Worm (Caenorhabditis elegans) whole organism, mixed stage, embryonic: ENCODE results near the gene spig-1.

Experiments used
- M03D4.4 ChIP-seq: sonication (generic microtip); optimal IDR thresholded peaks from 2 replicates; lab custom pipeline; 2017; ENCODE audit warnings: mild to moderate bottlenecking, missing genetic modification characterization, missing compliant biosample characterization
- blmp-1 ChIP-seq: fragments of 150-350 bp; optimal IDR thresholded peaks from 2 replicates; lab custom pipeline; 2014; ENCODE audit warnings: missing biosample characterization, missing genetic modification characterization
- ceh-83 ChIP-seq: fragments of 200-800 bp; sonication (Bioruptor generic); optimal IDR thresholded peaks from 2 replicates; lab custom pipeline; 2018; ENCODE audit warnings: mild to moderate bottlenecking, missing genetic modification characterization, missing compliant biosample characterization
- ces-1 ChIP-seq: fragments of 150-350 bp; optimal IDR thresholded peaks from 2 replicates; lab custom pipeline; 2014; ENCODE audit warnings: missing biosample characterization, missing genetic modification reagents, missing genetic modification characterization
- elt-1 ChIP-seq: sonication (generic microtip); optimal IDR thresholded peaks from 2 replicates; lab custom pipeline; 2017; ENCODE audit warnings: missing genetic modification characterization, mild to moderate bottlenecking, missing compliant biosample characterization, antibody characterized with exemption, moderate library complexity, borderline replicate concordance; ENCODE audit not compliant: insufficient read depth
- ham-2 ChIP-seq: fragments of 200-800 bp; sonication (Bioruptor generic); optimal IDR thresholded peaks from 2 replicates; lab custom pipeline; 2018; ENCODE audit warnings: mild to moderate bottlenecking, missing genetic modification characterization, missing compliant biosample characterization
- lsy-2 ChIP-seq: fragments of 150-350 bp; optimal IDR thresholded peaks from 2 replicates; lab custom pipeline; 2014; ENCODE audit warnings: missing biosample characterization, missing genetic modification characterization
- nhr-237 ChIP-seq: fragments of 150-350 bp; optimal IDR thresholded peaks from 2 replicates; lab custom pipeline; 2014; ENCODE audit warnings: missing biosample characterization, missing genetic modification characterization
- nhr-28 ChIP-seq: fragments of 150-350 bp; optimal IDR thresholded peaks from 2 replicates; lab custom pipeline; 2014; ENCODE audit warnings: missing biosample characterization, missing genetic modification characterization
- nhr-76 ChIP-seq: sonication (generic microtip); optimal IDR thresholded peaks from 2 replicates; lab custom pipeline; 2017; ENCODE audit warnings: missing biosample characterization, missing genetic modification characterization
- snpc-4 ChIP-seq: fragments of 150-350 bp; optimal IDR thresholded peaks from 2 replicates; lab custom pipeline; 2014; ENCODE audit warnings: missing biosample characterization, missing genetic modification characterization
- tbx-8 ChIP-seq: fragments of 200-800 bp; sonication (Bioruptor generic); optimal IDR thresholded peaks from 2 replicates; lab custom pipeline; 2018; ENCODE audit warnings: mild to moderate bottlenecking, missing genetic modification characterization, moderate library complexity, missing compliant biosample characterization
- unc-120 ChIP-seq: sonication (generic microtip); optimal IDR thresholded peaks from 2 replicates; lab custom pipeline; 2017; ENCODE audit warnings: missing genetic modification characterization, missing compliant biosample characterization; ENCODE audit not compliant: poor library complexity, severe bottlenecking
- unc-62 ChIP-seq: fragments of 150-350 bp; optimal IDR thresholded peaks from 2 replicates; lab custom pipeline; 2014; ENCODE audit warnings: missing biosample characterization, missing genetic modification reagents, missing genetic modification characterization

ce11 chrV:7046005-7046404, 5.5 kb upstream of the spig-1 start, which contains the start of gene F20A1.2:
- TF ChIP-seq unc-62, result no peak
- TF ChIP-seq nhr-237 (tag; lab: Kevin White, UChicago), result no peak
- no peak for TF ChIP-seq ces-1
- TF ChIP-seq ham-2 (GFP tag; lab: Kevin White, UChicago), result no peak
- TF ChIP-seq nhr-28 (tag; lab: Kevin White, UChicago), result no peak
- TF ChIP-seq snpc-4, result no peak
- TF ChIP-seq nhr-76 (tag; lab: Kevin White, UChicago), result no peak
- no peak for TF ChIP-seq M03D4.4 (tag; lab: Kevin White, UChicago)
- TF ChIP-seq lsy-2 (tag; lab: Kevin White, UChicago), result no peak
- no peak for TF ChIP-seq elt-1 (tag; lab: Kevin White, UChicago)
- TF ChIP-seq ceh-83, result no peak
- no peak for TF ChIP-seq unc-120 (tag; lab: Kevin White, UChicago)
- TF ChIP-seq tbx-8 (GFP tag; lab: Kevin White, UChicago), result no peak
- TF ChIP-seq blmp-1 (tag; lab: Kevin White, UChicago), result no peak
